Worm (Caenorhabditis elegans) whole organism, young adult: ENCODE data around the gene sec-24.1.

Experiments used
- B0019.2 ChIP-seq: fragments of 200-800 bp; sonication (Bioruptor generic); conservative IDR thresholded peaks from 2 replicates; pipeline ENCODE4 v1.3.6; 2022; ENCODE audit warnings: missing genetic modification reagents, missing genetic modification characterization, missing compliant biosample characterization
- B0336.3 ChIP-seq: fragments of 200-800 bp; sonication (Bioruptor generic); IDR thresholded peaks from 2 replicates; pipeline ENCODE4 v1.3.6; 2022; ENCODE audit warnings: missing genetic modification characterization, missing compliant biosample characterization
- C17E4.6 ChIP-seq: fragments of 200-800 bp; sonication (Bioruptor generic); IDR thresholded peaks from 2 replicates; pipeline ENCODE4 v1.3.6; 2022; ENCODE audit warnings: missing genetic modification reagents, missing genetic modification characterization, missing compliant biosample characterization
- F22D6.2 ChIP-seq: sonication (generic microtip); optimal IDR thresholded peaks from 2 replicates; lab custom pipeline; 2016; ENCODE audit warnings: mild to moderate bottlenecking, missing genetic modification characterization, missing compliant biosample characterization
- F39B2.1 ChIP-seq: fragments of 200-800 bp; sonication (Bioruptor generic); IDR thresholded peaks from 2 replicates; pipeline ENCODE4 v1.3.6; 2022; ENCODE audit warnings: missing genetic modification reagents, missing genetic modification characterization, missing compliant biosample characterization
- F57A8.1 ChIP-seq: fragments of 200-800 bp; sonication (Bioruptor generic); optimal IDR thresholded peaks from 2 replicates; lab custom pipeline; 2018; ENCODE audit warnings: mild to moderate bottlenecking, missing genetic modification characterization, moderate library complexity, missing compliant biosample characterization
- T07F8.4 ChIP-seq: sonication (generic microtip); optimal IDR thresholded peaks from 2 replicates; lab custom pipeline; 2016; ENCODE audit warnings: mild to moderate bottlenecking, missing genetic modification characterization, moderate library complexity, missing compliant biosample characterization
- T26A5.8 ChIP-seq: sonication (generic microtip); optimal IDR thresholded peaks from 2 replicates; lab custom pipeline; 2016; ENCODE audit warnings: missing genetic modification characterization, missing compliant biosample characterization
- Y53F4B.3 ChIP-seq: fragments of 200-800 bp; sonication (Bioruptor generic); IDR thresholded peaks from 2 replicates; pipeline ENCODE4 v1.3.6; 2022; ENCODE audit warnings: missing genetic modification reagents, missing genetic modification characterization, missing compliant biosample characterization
- Y53G8AR.9 ChIP-seq: fragments of 200-800 bp; sonication (Bioruptor generic); conservative IDR thresholded peaks from 2 replicates; pipeline ENCODE4 v1.3.6; 2022; ENCODE audit warnings: missing genetic modification reagents, missing genetic modification characterization, missing compliant biosample characterization
- Y79H2A.3 ChIP-seq: fragments of 200-800 bp; sonication (Bioruptor generic); conservative IDR thresholded peaks from 2 replicates; pipeline ENCODE4 v1.3.6; 2022; ENCODE audit warnings: missing genetic modification reagents, missing genetic modification characterization, missing compliant biosample characterization
- ZK185.1 ChIP-seq: sonication (generic microtip); optimal IDR thresholded peaks from 2 replicates; lab custom pipeline; 2016; ENCODE audit warnings: mild to moderate bottlenecking, missing genetic modification characterization, missing compliant biosample characterization; ENCODE audit not compliant: poor library complexity, severe bottlenecking
- aptf-3 ChIP-seq: fragments of 200-800 bp; sonication (Bioruptor generic); IDR thresholded peaks from 2 replicates; pipeline ENCODE4 v1.3.6; 2022; ENCODE audit warnings: missing genetic modification characterization, missing compliant biosample characterization
- atf-7 ChIP-seq: sonication (generic microtip); optimal IDR thresholded peaks from 2 replicates; lab custom pipeline; 2017; ENCODE audit warnings: mild to moderate bottlenecking, missing genetic modification characterization, missing compliant biosample characterization
- athp-1 ChIP-seq: sonication (generic microtip); optimal IDR thresholded peaks from 2 replicates; lab custom pipeline; 2017; ENCODE audit warnings: mild to moderate bottlenecking, missing genetic modification characterization, missing compliant biosample characterization
- attf-6 ChIP-seq: fragments of 200-800 bp; sonication (Bioruptor generic); IDR thresholded peaks from 2 replicates; pipeline ENCODE4 v1.3.6; 2022; ENCODE audit warnings: missing genetic modification reagents, missing genetic modification characterization, missing compliant biosample characterization
- bed-1 ChIP-seq: fragments of 200-800 bp; sonication (Bioruptor generic); IDR thresholded peaks from 2 replicates; pipeline ENCODE4 v1.3.6; 2022; ENCODE audit warnings: missing genetic modification reagents, missing genetic modification characterization, missing compliant biosample characterization
- bed-2 ChIP-seq: fragments of 200-800 bp; sonication (Bioruptor generic); IDR thresholded peaks from 2 replicates; pipeline ENCODE4 v1.3.6; 2022; ENCODE audit warnings: missing genetic modification reagents, missing genetic modification characterization, missing compliant biosample characterization
- ccch-3 ChIP-seq: fragments of 200-800 bp; sonication (Bioruptor generic); optimal IDR thresholded peaks from 2 replicates; lab custom pipeline; 2018; ENCODE audit warnings: mild to moderate bottlenecking, missing genetic modification characterization, missing compliant biosample characterization
- cebp-1 ChIP-seq, 2 experiments: fragments of 200-800 bp in 1 of 2; sonication (Bioruptor generic) in 1 of 2; sonication (generic microtip) in 1 of 2; IDR thresholded peaks in 1 of 2; optimal IDR thresholded peaks in 1 of 2; 2 replicates each; pipeline versions ENCODE4 v1.3.6 to Lab custom; 2017 to 2022; ENCODE audit warnings: missing compliant biosample characterization in 2 of 2, missing genetic modification characterization in 2 of 2, mild to moderate bottlenecking in 1 of 2, missing genetic modification reagents in 1 of 2, moderate library complexity in 1 of 2
- cebp-2 ChIP-seq: fragments of 200-800 bp; sonication (Bioruptor generic); IDR thresholded peaks from 2 replicates; pipeline ENCODE4 v1.3.6; 2022; ENCODE audit warnings: missing genetic modification characterization, missing compliant biosample characterization
- ceh-40 ChIP-seq: fragments of 200-800 bp; sonication (Bioruptor generic); IDR thresholded peaks from 2 replicates; pipeline ENCODE4 v1.3.6; 2022; ENCODE audit warnings: missing genetic modification characterization, missing compliant biosample characterization
- ceh-58 ChIP-seq: fragments of 200-800 bp; sonication (Bioruptor generic); IDR thresholded peaks from 2 replicates; pipeline ENCODE4 v1.3.6; 2022; ENCODE audit warnings: missing genetic modification characterization, missing compliant biosample characterization
- die-1 ChIP-seq: sonication (generic microtip); optimal IDR thresholded peaks from 2 replicates; lab custom pipeline; 2016; ENCODE audit warnings: missing genotype, mild to moderate bottlenecking, missing genetic modification characterization, missing compliant biosample characterization
- dox-1 ChIP-seq: fragments of 200-800 bp; sonication (Bioruptor generic); IDR thresholded peaks from 2 replicates; pipeline ENCODE4 v1.3.6; 2022; ENCODE audit warnings: missing genetic modification reagents, missing genetic modification characterization, missing compliant biosample characterization
- efl-1 ChIP-seq: fragments of 150-350 bp; optimal IDR thresholded peaks from 2 replicates; lab custom pipeline; 2014; ENCODE audit warnings: missing biosample characterization, missing genetic modification reagents, missing genetic modification characterization
- egl-18 ChIP-seq: fragments of 200-800 bp; sonication (Bioruptor generic); IDR thresholded peaks from 2 replicates; pipeline ENCODE4 v1.3.6; 2022; ENCODE audit warnings: missing genetic modification reagents, missing genetic modification characterization, missing compliant biosample characterization
- egl-44 ChIP-seq: fragments of 200-800 bp; sonication (Bioruptor generic); IDR thresholded peaks from 2 replicates; pipeline ENCODE4 v1.3.6; 2022; ENCODE audit warnings: missing genetic modification reagents, missing genetic modification characterization, missing compliant biosample characterization
- ets-4 ChIP-seq: fragments of 200-800 bp; sonication (Bioruptor generic); optimal IDR thresholded peaks from 2 replicates; lab custom pipeline; 2018; ENCODE audit warnings: mild to moderate bottlenecking, missing genetic modification characterization, missing compliant biosample characterization
- hlh-26 ChIP-seq: fragments of 200-800 bp; sonication (Bioruptor generic); conservative IDR thresholded peaks from 2 replicates; pipeline ENCODE4 v1.3.6; 2022; ENCODE audit warnings: missing genetic modification reagents, missing genetic modification characterization, missing compliant biosample characterization
- hrde-1 ChIP-seq: sonication (generic microtip); optimal IDR thresholded peaks from 2 replicates; lab custom pipeline; 2016; ENCODE audit warnings: missing genetic modification characterization, mild to moderate bottlenecking, missing compliant biosample characterization, moderate library complexity, missing genotype, missing genetic modification reagents, borderline replicate concordance
- madf-3 ChIP-seq: fragments of 200-800 bp; sonication (Bioruptor generic); IDR thresholded peaks from 2 replicates; pipeline ENCODE4 v1.3.6; 2022; ENCODE audit warnings: missing genetic modification reagents, missing genetic modification characterization, missing compliant biosample characterization
- madf-8 ChIP-seq: fragments of 200-800 bp; sonication (Bioruptor generic); conservative IDR thresholded peaks from 2 replicates; pipeline ENCODE4 v1.3.6; 2022; ENCODE audit warnings: missing genetic modification reagents, missing genetic modification characterization, missing compliant biosample characterization
- pbrm-1 ChIP-seq: fragments of 200-800 bp; sonication (Bioruptor generic); IDR thresholded peaks from 2 replicates; pipeline ENCODE4 v1.3.6; 2022; ENCODE audit warnings: missing genetic modification reagents, missing genetic modification characterization, missing compliant biosample characterization
- rec-8 ChIP-seq, 2 experiments: sonication (generic microtip); optimal IDR thresholded peaks; 2 replicates each; lab custom pipeline; 2016; ENCODE audit warnings: mild to moderate bottlenecking in 2 of 2, missing genetic modification characterization in 2 of 2, missing genetic modification reagents in 2 of 2, missing genotype in 2 of 2, missing biosample characterization in 1 of 2, missing compliant biosample characterization in 1 of 2, moderate library complexity in 1 of 2
- repo-1 ChIP-seq: sonication (generic microtip); optimal IDR thresholded peaks from 2 replicates; lab custom pipeline; 2017; ENCODE audit warnings: mild to moderate bottlenecking, missing genetic modification characterization, missing compliant biosample characterization
- rpc-1 ChIP-seq, 2 experiments: fragments of 150-350 bp in 1 of 2; sonication (generic microtip) in 1 of 2; optimal IDR thresholded peaks; 2 replicates each; lab custom pipeline; 2014 to 2018; ENCODE audit warnings: missing biosample characterization in 1 of 2, missing genetic modification characterization in 1 of 2, missing genetic modification reagents in 1 of 2, missing genotype in 1 of 2
- sdz-38 ChIP-seq: sonication (generic microtip); optimal IDR thresholded peaks from 2 replicates; lab custom pipeline; 2016; ENCODE audit warnings: missing genotype, missing genetic modification characterization, missing compliant biosample characterization
- sea-2 ChIP-seq: fragments of 200-800 bp; sonication (Bioruptor generic); IDR thresholded peaks from 2 replicates; pipeline ENCODE4 v1.3.6; 2022; ENCODE audit warnings: missing genetic modification characterization, missing compliant biosample characterization
- somi-1 ChIP-seq: fragments of 200-800 bp; sonication (Bioruptor generic); optimal IDR thresholded peaks from 2 replicates; lab custom pipeline; 2018; ENCODE audit warnings: mild to moderate bottlenecking, missing genetic modification characterization, missing compliant biosample characterization
- sptf-2 ChIP-seq: fragments of 200-800 bp; sonication (Bioruptor generic); optimal IDR thresholded peaks from 2 replicates; lab custom pipeline; 2018; ENCODE audit warnings: mild to moderate bottlenecking, missing genetic modification characterization, missing compliant biosample characterization
- tlf-1 ChIP-seq: fragments of 200-800 bp; sonication (Bioruptor generic); optimal IDR thresholded peaks from 2 replicates; lab custom pipeline; 2018; ENCODE audit warnings: mild to moderate bottlenecking, missing genetic modification characterization, missing compliant biosample characterization
- ztf-18 ChIP-seq: sonication (generic microtip); optimal IDR thresholded peaks from 2 replicates; lab custom pipeline; 2016; ENCODE audit warnings: missing genotype, mild to moderate bottlenecking, missing genetic modification characterization, missing compliant biosample characterization
- ztf-25 ChIP-seq: fragments of 200-800 bp; sonication (Bioruptor generic); IDR thresholded peaks from 2 replicates; pipeline ENCODE4 v1.3.6; 2022; ENCODE audit warnings: missing genetic modification reagents, missing genetic modification characterization, missing compliant biosample characterization
- ztf-28 ChIP-seq: fragments of 200-800 bp; sonication (Bioruptor generic); IDR thresholded peaks from 2 replicates; pipeline ENCODE4 v1.3.6; 2022; ENCODE audit warnings: missing genetic modification reagents, missing genetic modification characterization, missing compliant biosample characterization
- ztf-3 ChIP-seq: fragments of 200-800 bp; sonication (Bioruptor generic); optimal IDR thresholded peaks from 2 replicates; lab custom pipeline; 2018; ENCODE audit warnings: mild to moderate bottlenecking, missing genetic modification characterization, missing compliant biosample characterization
- ztf-6 ChIP-seq: fragments of 200-800 bp; sonication (Bioruptor generic); IDR thresholded peaks from 2 replicates; pipeline ENCODE4 v1.3.6; 2022; ENCODE audit warnings: missing genetic modification reagents, missing genetic modification characterization, missing compliant biosample characterization

Gene sec-24.1

ce11 chrIV:11601721-11602405 is 35.9 kb upstream of the sec-24.1 start (continued):
- peak; percentile 62 for TF ChIP-seq ZK185.1 (tag; lab: Kevin White, UChicago)
- no peak for TF ChIP-seq C17E4.6 (GFP tag; lab: Robert Waterston, UW)
- TF ChIP-seq athp-1 (tag; lab: Kevin White, UChicago), result no peak
- peak; percentile 1 for TF ChIP-seq rpc-1 (optimal IDR thresholded peaks at IDR 0.05; lab: Kevin White, UChicago)
- TF ChIP-seq rpc-1 (tag; optimal IDR thresholded peaks at IDR 0.05; lab: Kevin White, UChicago), result peak; percentile 3
- no peak for TF ChIP-seq cebp-1 (GFP tag; IDR thresholded peaks at IDR 0.05; lab: Robert Waterston, UW)
- TF ChIP-seq cebp-1 (tag; optimal IDR thresholded peaks at IDR 0.05; lab: Kevin White, UChicago), result peak; percentile 57
- no peak for TF ChIP-seq ztf-18
- no peak for TF ChIP-seq hlh-26 (GFP tag; lab: Robert Waterston, UW)
- no peak for TF ChIP-seq atf-7 (tag; lab: Kevin White, UChicago)
- peak; percentile 43; the same call in 1 of the 2 replicates for TF ChIP-seq pbrm-1 (GFP tag; lab: Robert Waterston, UW)
- TF ChIP-seq ztf-6 (GFP tag; lab: Robert Waterston, UW), result no peak
- TF ChIP-seq sptf-2 (GFP tag; lab: Kevin White, UChicago), result no peak
- no peak for TF ChIP-seq Y53F4B.3 (GFP tag; lab: Robert Waterston, UW)
- TF ChIP-seq bed-2 (GFP tag; lab: Robert Waterston, UW), result no peak
- no peak for TF ChIP-seq ets-4 (GFP tag; lab: Kevin White, UChicago)
- TF ChIP-seq hrde-1, result no peak
- TF ChIP-seq madf-3 (GFP tag; lab: Robert Waterston, UW), result peak; percentile 74; the same call in 1 of the 2 replicates
- TF ChIP-seq sea-2 (GFP tag; lab: Robert Waterston, UW), result no peak
- no peak for TF ChIP-seq T07F8.4 (tag; lab: Kevin White, UChicago)
- TF ChIP-seq Y53G8AR.9 (GFP tag; lab: Robert Waterston, UW), result peak; percentile 35; the same call in 1 of the 2 replicates
- TF ChIP-seq attf-6 (GFP tag; lab: Robert Waterston, UW), result no peak
- no peak for TF ChIP-seq F39B2.1
- peak; percentile 62; the same call in 1 of the 2 replicates for TF ChIP-seq dox-1
- no peak for TF ChIP-seq sdz-38 (tag; lab: Kevin White, UChicago)
- TF ChIP-seq efl-1, result no peak
- TF ChIP-seq B0336.3 (GFP tag; lab: Robert Waterston, UW), result no peak; the same call in 1 of the 2 replicates
- TF ChIP-seq F22D6.2 (tag; lab: Kevin White, UChicago), result no peak
- TF ChIP-seq ztf-25 (GFP tag; lab: Robert Waterston, UW), result no peak
- no peak for TF ChIP-seq aptf-3 (GFP tag; lab: Robert Waterston, UW)
- TF ChIP-seq die-1 (tag; lab: Kevin White, UChicago), result no peak
- no peak for TF ChIP-seq T26A5.8 (tag; lab: Kevin White, UChicago)
- TF ChIP-seq ceh-40 (GFP tag; lab: Robert Waterston, UW), result no peak
- peak in 1 of 2 experiments; percentile 21 for TF ChIP-seq rec-8 (tag; optimal IDR thresholded peaks at IDR 0.05; lab: Kevin White, UChicago)
- TF ChIP-seq egl-18 (GFP tag; lab: Robert Waterston, UW), result no peak
- no peak for TF ChIP-seq madf-8 (GFP tag; lab: Robert Waterston, UW)
- no peak for TF ChIP-seq ccch-3 (GFP tag; lab: Kevin White, UChicago)
- TF ChIP-seq egl-44 (GFP tag; lab: Robert Waterston, UW), result no peak
- no peak for TF ChIP-seq ztf-28
- TF ChIP-seq tlf-1, result peak; percentile 35
- TF ChIP-seq bed-1 (GFP tag; lab: Robert Waterston, UW), result no peak
- no peak for TF ChIP-seq ztf-3 (GFP tag; lab: Kevin White, UChicago)
- TF ChIP-seq cebp-2 (GFP tag; lab: Robert Waterston, UW), result no peak
- TF ChIP-seq somi-1 (GFP tag; lab: Kevin White, UChicago), result no peak
- no peak for TF ChIP-seq B0019.2 (GFP tag; lab: Robert Waterston, UW)
- TF ChIP-seq ceh-58, result no peak
- no peak for TF ChIP-seq Y79H2A.3 (GFP tag; lab: Robert Waterston, UW)
- TF ChIP-seq repo-1 (tag; lab: Kevin White, UChicago), result peak; percentile 54
- no peak for TF ChIP-seq F57A8.1 (GFP tag; lab: Kevin White, UChicago)
